Worm (Caenorhabditis elegans) whole organism, L1 larva: ENCODE data around the gene W10C6.2.

ENCODE experiments used
- C34B4.2 ChIP-seq: sonication (generic microtip); optimal IDR thresholded peaks from 2 replicates; lab custom pipeline; 2017; ENCODE audit warnings: mild to moderate bottlenecking, missing genetic modification characterization, missing compliant biosample characterization
- F16B12.6 ChIP-seq: fragments of 150-350 bp; optimal IDR thresholded peaks from 2 replicates; lab custom pipeline; 2014; ENCODE audit warnings: missing biosample characterization, missing genetic modification characterization
- aha-1 ChIP-seq: fragments of 150-350 bp; optimal IDR thresholded peaks from 2 replicates; lab custom pipeline; 2014; ENCODE audit warnings: missing biosample characterization, missing genetic modification characterization
- alr-1 ChIP-seq: fragments of 200-800 bp; sonication (Bioruptor generic); optimal IDR thresholded peaks from 2 replicates; lab custom pipeline; 2018; ENCODE audit warnings: borderline replicate concordance, mild to moderate bottlenecking, missing genetic modification characterization, missing compliant biosample characterization
- ama-1 ChIP-seq: fragments of 150-350 bp; optimal IDR thresholded peaks from 2 replicates; lab custom pipeline; 2014
- ceh-8 ChIP-seq: fragments of 200-800 bp; sonication (Bioruptor generic); optimal IDR thresholded peaks from 2 replicates; lab custom pipeline; 2018; ENCODE audit warnings: mild to moderate bottlenecking, missing genetic modification characterization, moderate library complexity, missing compliant biosample characterization
- ceh-82 ChIP-seq, 3 experiments: fragments of 150-350 bp in 1 of 3; sonication (generic microtip) in 2 of 3; optimal IDR thresholded peaks; 2 replicates each; lab custom pipeline; 2014 to 2017; ENCODE audit warnings: missing biosample characterization in 3 of 3, missing genetic modification characterization in 3 of 3
- ceh-88 ChIP-seq: fragments of 200-800 bp; sonication (Bioruptor generic); IDR thresholded peaks from 2 replicates; pipeline ENCODE4 v1.3.6; 2022; ENCODE audit warnings: missing genetic modification characterization, missing compliant biosample characterization
- ceh-90 ChIP-seq: sonication (generic microtip); optimal IDR thresholded peaks from 2 replicates; lab custom pipeline; 2016; ENCODE audit warnings: missing genetic modification characterization, missing compliant biosample characterization
- ces-1 ChIP-seq: fragments of 150-350 bp; optimal IDR thresholded peaks from 2 replicates; lab custom pipeline; 2014; ENCODE audit warnings: missing biosample characterization, missing genetic modification reagents, missing genetic modification characterization
- dsc-1 ChIP-seq: sonication (generic microtip); optimal IDR thresholded peaks from 2 replicates; lab custom pipeline; 2016; ENCODE audit warnings: mild to moderate bottlenecking, missing genetic modification characterization, missing compliant biosample characterization
- efl-1 ChIP-seq, 4 experiments: fragments of 150-350 bp; optimal IDR thresholded peaks in 3 of 4; peaks in 1 of 4; 1 replicate in 1 of 4; 2 replicates in 3 of 4; lab custom pipeline; 2014; ENCODE audit warnings: missing biosample characterization in 2 of 4, missing genetic modification characterization in 2 of 4, missing genetic modification reagents in 2 of 4
- efl-3 ChIP-seq: fragments of 200-800 bp; sonication (Bioruptor generic); optimal IDR thresholded peaks from 2 replicates; lab custom pipeline; 2018; ENCODE audit warnings: mild to moderate bottlenecking, missing genetic modification characterization, missing compliant biosample characterization
- egl-27 ChIP-seq, 2 experiments: fragments of 150-350 bp in 1 of 2; sonication (generic microtip); optimal IDR thresholded peaks; 3 replicates each; lab custom pipeline; 2017 to 2018; ENCODE audit warnings: missing biosample characterization in 2 of 2, missing genetic modification characterization in 2 of 2, missing genetic modification reagents in 2 of 2
- elt-2 ChIP-seq: sonication (generic microtip); optimal IDR thresholded peaks from 2 replicates; lab custom pipeline; 2016; ENCODE audit warnings: missing genetic modification characterization, mild to moderate bottlenecking, inconsistent platforms, missing compliant biosample characterization, missing genetic modification reagents
- ets-5 ChIP-seq: fragments of 200-800 bp; sonication (Bioruptor generic); IDR thresholded peaks from 2 replicates; pipeline ENCODE4 v1.3.6; 2022; ENCODE audit warnings: missing genetic modification characterization, missing compliant biosample characterization
- fkh-10 ChIP-seq: sonication (generic microtip); optimal IDR thresholded peaks from 2 replicates; lab custom pipeline; 2017; ENCODE audit warnings: missing biosample characterization, missing genetic modification reagents, missing genetic modification characterization
- fkh-4 ChIP-seq: sonication (generic microtip); optimal IDR thresholded peaks from 2 replicates; lab custom pipeline; 2016; ENCODE audit warnings: missing compliant biosample characterization, missing genetic modification characterization, borderline replicate concordance
- fkh-8 ChIP-seq: sonication (generic microtip); optimal IDR thresholded peaks from 2 replicates; lab custom pipeline; 2016; ENCODE audit warnings: mild to moderate bottlenecking, missing genetic modification characterization, missing compliant biosample characterization
- fos-1 ChIP-seq: fragments of 150-350 bp; optimal IDR thresholded peaks from 2 replicates; lab custom pipeline; 2014; ENCODE audit warnings: missing biosample characterization, missing genetic modification characterization
- grh-1 ChIP-seq: fragments of 200-800 bp; sonication (Bioruptor generic); IDR thresholded peaks from 2 replicates; pipeline ENCODE4 v1.3.6; 2022; ENCODE audit warnings: missing genetic modification reagents, missing genetic modification characterization, missing compliant biosample characterization
- hlh-4 ChIP-seq: sonication (generic microtip); optimal IDR thresholded peaks from 2 replicates; lab custom pipeline; 2016; ENCODE audit warnings: mild to moderate bottlenecking, missing genetic modification characterization, missing compliant biosample characterization
- irx-1 ChIP-seq: sonication (generic microtip); optimal IDR thresholded peaks from 2 replicates; lab custom pipeline; 2016; ENCODE audit warnings: missing genetic modification characterization, missing compliant biosample characterization
- jun-1 ChIP-seq: fragments of 150-350 bp; optimal IDR thresholded peaks from 2 replicates; lab custom pipeline; 2014; ENCODE audit warnings: missing biosample characterization, missing genetic modification reagents, missing genetic modification characterization
- lin-35 ChIP-seq, 2 experiments: fragments of 150-350 bp; optimal IDR thresholded peaks; 2 replicates each; lab custom pipeline; 2014; ENCODE audit warnings: missing biosample characterization in 2 of 2, missing genetic modification characterization in 2 of 2, missing genetic modification reagents in 2 of 2
- lin-39 ChIP-seq: fragments of 150-350 bp; optimal IDR thresholded peaks from 2 replicates; lab custom pipeline; 2014; ENCODE audit warnings: missing biosample characterization, missing genetic modification reagents, missing genetic modification characterization
- lir-3 ChIP-seq: sonication (generic microtip); optimal IDR thresholded peaks from 2 replicates; lab custom pipeline; 2016; ENCODE audit warnings: mild to moderate bottlenecking, missing genetic modification characterization, moderate library complexity, missing compliant biosample characterization; ENCODE audit not compliant: poor library complexity
- lsy-2 ChIP-seq, 2 experiments: fragments of 150-350 bp; optimal IDR thresholded peaks; 2 replicates each; lab custom pipeline; 2014; ENCODE audit warnings: missing biosample characterization in 2 of 2, missing genetic modification characterization in 2 of 2
- mef-2 ChIP-seq: fragments of 150-350 bp; optimal IDR thresholded peaks from 2 replicates; lab custom pipeline; 2014; ENCODE audit warnings: missing biosample characterization, missing genetic modification characterization
- mep-1 ChIP-seq: fragments of 150-350 bp; optimal IDR thresholded peaks from 2 replicates; lab custom pipeline; 2014; ENCODE audit warnings: missing biosample characterization, missing genetic modification characterization
- nhr-19 ChIP-seq: fragments of 200-800 bp; sonication (Bioruptor generic); conservative IDR thresholded peaks from 2 replicates; pipeline ENCODE4 v1.3.6; 2022; ENCODE audit warnings: missing genetic modification characterization, missing compliant biosample characterization
- nhr-20 ChIP-seq: sonication (generic microtip); optimal IDR thresholded peaks from 2 replicates; lab custom pipeline; 2016; ENCODE audit warnings: mild to moderate bottlenecking, missing genetic modification characterization, missing compliant biosample characterization
- nhr-28 ChIP-seq: fragments of 150-350 bp; optimal IDR thresholded peaks from 2 replicates; lab custom pipeline; 2014; ENCODE audit warnings: missing biosample characterization, missing genetic modification characterization
- nhr-71 ChIP-seq: sonication (generic microtip); optimal IDR thresholded peaks from 2 replicates; lab custom pipeline; 2016; ENCODE audit warnings: mild to moderate bottlenecking, missing genetic modification characterization, moderate library complexity, missing compliant biosample characterization
- nhr-77 ChIP-seq: fragments of 150-350 bp; optimal IDR thresholded peaks from 2 replicates; lab custom pipeline; 2014; ENCODE audit warnings: missing biosample characterization, missing genetic modification characterization
- nhr-84 ChIP-seq: sonication (generic microtip); optimal IDR thresholded peaks from 2 replicates; lab custom pipeline; 2017; ENCODE audit warnings: missing biosample characterization, missing genetic modification characterization
- nhr-85 ChIP-seq: sonication (generic microtip); peaks from one replicate; lab custom pipeline; 2016; ENCODE audit warnings: missing genetic modification characterization, inconsistent platforms, missing compliant biosample characterization
- pax-3 ChIP-seq: fragments of 200-800 bp; sonication (Bioruptor generic); optimal IDR thresholded peaks from 2 replicates; lab custom pipeline; 2018; ENCODE audit warnings: mild to moderate bottlenecking, missing genetic modification characterization, moderate library complexity, missing compliant biosample characterization
- snu-23 ChIP-seq: sonication (generic microtip); optimal IDR thresholded peaks from 2 replicates; lab custom pipeline; 2016; ENCODE audit warnings: missing genetic modification characterization, missing compliant biosample characterization
- sox-4 ChIP-seq: sonication (generic microtip); optimal IDR thresholded peaks from 2 replicates; lab custom pipeline; 2016; ENCODE audit warnings: missing genetic modification characterization, missing compliant biosample characterization
- sptf-1 ChIP-seq: fragments of 150-350 bp; optimal IDR thresholded peaks from 2 replicates; lab custom pipeline; 2014; ENCODE audit warnings: missing biosample characterization, missing genetic modification characterization
- swsn-7 ChIP-seq: sonication (generic microtip); optimal IDR thresholded peaks from 2 replicates; lab custom pipeline; 2016; ENCODE audit warnings: missing genetic modification characterization, missing compliant biosample characterization
- tlp-1 ChIP-seq: fragments of 150-350 bp; optimal IDR thresholded peaks from 2 replicates; lab custom pipeline; 2014; ENCODE audit warnings: missing biosample characterization, missing genetic modification characterization
- unc-30 ChIP-seq: sonication (generic microtip); optimal IDR thresholded peaks from 2 replicates; lab custom pipeline; 2017; ENCODE audit warnings: missing biosample characterization, missing genetic modification characterization
- unc-86 ChIP-seq: sonication (generic microtip); optimal IDR thresholded peaks from 2 replicates; lab custom pipeline; 2016; ENCODE audit warnings: missing genetic modification characterization, missing compliant biosample characterization
- xbp-1 ChIP-seq: sonication (generic microtip); optimal IDR thresholded peaks from 2 replicates; lab custom pipeline; 2016; ENCODE audit warnings: missing genetic modification characterization, missing compliant biosample characterization
- zag-1 ChIP-seq: fragments of 150-350 bp; optimal IDR thresholded peaks from 2 replicates; lab custom pipeline; 2014; ENCODE audit warnings: missing biosample characterization, missing genetic modification characterization
- ztf-11 ChIP-seq, 2 experiments: sonication (generic microtip); optimal IDR thresholded peaks; 2 replicates each; lab custom pipeline; 2016 to 2017; ENCODE audit warnings: missing genetic modification characterization in 2 of 2, missing biosample characterization in 1 of 2, missing compliant biosample characterization in 1 of 2

Gene W10C6.2

ce11 chrII:11153800-11154199 is 32.1 kb upstream of the W10C6.2 start:
- peak; percentile 72 for TF ChIP-seq elt-2 (tag; lab: Kevin White, UChicago)
- TF ChIP-seq jun-1 (tag; lab: Kevin White, UChicago): no peak

- TF ChIP-seq ceh-88 (no peak), elt-2 (tag; lab: Kevin White, UChicago) (peak; percentile 9)
Observed at ce11 chrII:11153080-11153479, 31.4 kb upstream of the W10C6.2 start.

- TF ChIP-seq ceh-82 (tag; optimal IDR thresholded peaks at IDR 0.05; lab: Kevin White, UChicago) (no peak), ceh-90 (tag; lab: Kevin White, UChicago) (no peak), alr-1 (no peak), grh-1 (no peak), nhr-19 (GFP tag; lab: Robert Waterston, UW) (no peak), ets-5 (GFP tag; lab: Robert Waterston, UW) (no peak), zag-1 (tag; lab: Kevin White, UChicago) (no peak), sox-4 (no peak), fkh-10 (no peak)
Observed at ce11 chrII:11152495-11152894, 30.8 kb upstream of the W10C6.2 start, which contains the start of gene pqm-1. pqm-1 (minus strand) TSS chrII:11152595.

ce11 chrII:11150976-11151375 is 29.3 kb upstream of the W10C6.2 start:
- TF ChIP-seq nhr-77 (tag; lab: Kevin White, UChicago) (no peak), efl-1 (optimal IDR thresholded peaks at IDR 0.05; lab: Kevin White, UChicago) (no peak), efl-1 (GFP tag; optimal IDR thresholded peaks at IDR 0.05 in 1 of 2; lab: Kevin White, UChicago) (peak in 1 of 2 experiments; percentile 41), lir-3 (tag; lab: Kevin White, UChicago) (no peak), lin-35 (GFP tag; optimal IDR thresholded peaks at IDR 0.05; lab: Kevin White, UChicago) (peak in 1 of 2 experiments; percentile 52), C34B4.2 (tag; lab: Kevin White, UChicago) (no peak), aha-1 (no peak), unc-86 (no peak), ztf-11 (tag; optimal IDR thresholded peaks at IDR 0.05; lab: Kevin White, UChicago) (no peak), xbp-1 (tag; lab: Kevin White, UChicago) (no peak), ceh-90 (tag; lab: Kevin White, UChicago) (no peak), nhr-85 (tag; lab: Kevin White, UChicago) (no peak), hlh-4 (tag; lab: Kevin White, UChicago) (no peak), fkh-10 (no peak), ama-1 (lab: Kevin White, UChicago) (no peak), grh-1 (no peak), lin-39 (tag; lab: Kevin White, UChicago) (no peak), tlp-1 (no peak), snu-23 (no peak), ceh-8 (GFP tag; lab: Kevin White, UChicago) (no peak), fos-1 (no peak), fkh-8 (tag; lab: Kevin White, UChicago) (no peak), lsy-2 (tag; optimal IDR thresholded peaks at IDR 0.05; lab: Kevin White, UChicago) (no peak), irx-1 (tag; lab: Kevin White, UChicago) (no peak), zag-1 (tag; lab: Kevin White, UChicago) (no peak), nhr-71 (tag; lab: Kevin White, UChicago) (peak; percentile 33), swsn-7 (tag; lab: Kevin White, UChicago) (no peak), nhr-20 (no peak), efl-3 (GFP tag; lab: Kevin White, UChicago) (no peak), egl-27 (tag; optimal IDR thresholded peaks at IDR 0.05; lab: Kevin White, UChicago) (no peak), ceh-82 (tag; optimal IDR thresholded peaks at IDR 0.05; lab: Kevin White, UChicago) (no peak), ces-1 (GFP tag; lab: Kevin White, UChicago) (no peak), elt-2 (tag; lab: Kevin White, UChicago) (peak; percentile 97), unc-30 (tag; lab: Kevin White, UChicago) (no peak), nhr-84 (tag; lab: Kevin White, UChicago) (no peak), nhr-28 (tag; lab: Kevin White, UChicago) (no peak), F16B12.6 (no peak), pax-3 (tag; lab: Kevin White, UChicago) (no peak), mef-2 (no peak), mep-1 (tag; lab: Kevin White, UChicago) (no peak), sptf-1 (no peak), fkh-4 (tag; lab: Kevin White, UChicago) (no peak), dsc-1 (tag; lab: Kevin White, UChicago) (no peak)
